Worm (Caenorhabditis elegans) whole organism, L4 larva: ENCODE measurements around the gene saeg-2.
A peak's percentile ranks its signal among the peaks of the same experiment; 100 is the strongest.

Experiments
- F10B5.3 ChIP-seq: sonication (generic microtip); optimal IDR thresholded peaks from 2 replicates; lab custom pipeline; 2016; ENCODE audit warnings: mild to moderate bottlenecking, missing genetic modification characterization, missing compliant biosample characterization
- Y48G9A.11 ChIP-seq: fragments of 200-800 bp; sonication (Bioruptor generic); IDR thresholded peaks from 2 replicates; pipeline ENCODE4 v1.3.6; 2022; ENCODE audit warnings: missing genetic modification reagents, missing genetic modification characterization, missing compliant biosample characterization
- aha-1 ChIP-seq: fragments of 150-350 bp; peaks from one replicate; lab custom pipeline; 2014; ENCODE audit warnings: missing biosample characterization, missing genetic modification characterization
- aly-2 ChIP-seq: sonication (generic microtip); optimal IDR thresholded peaks from 2 replicates; lab custom pipeline; 2018; ENCODE audit warnings: missing biosample characterization, missing genetic modification characterization
- ama-1 ChIP-seq: fragments of 150-350 bp; optimal IDR thresholded peaks from 2 replicates; lab custom pipeline; 2014; ENCODE audit warnings: inconsistent platforms, mixed read lengths
- arid-1 ChIP-seq: fragments of 200-800 bp; sonication (Bioruptor generic); conservative IDR thresholded peaks from 2 replicates; pipeline ENCODE4 v1.3.6; 2022; ENCODE audit warnings: missing genetic modification reagents, missing genetic modification characterization, missing compliant biosample characterization
- ceh-62 ChIP-seq: sonication (generic microtip); optimal IDR thresholded peaks from 2 replicates; lab custom pipeline; 2017; ENCODE audit warnings: missing biosample characterization, missing genetic modification characterization
- cey-2 ChIP-seq: sonication (generic microtip); optimal IDR thresholded peaks from 3 replicates; lab custom pipeline; 2017; ENCODE audit warnings: missing genetic modification characterization, mild to moderate bottlenecking, missing compliant biosample characterization, antibody characterized with exemption, borderline replicate concordance; ENCODE audit not compliant: insufficient read depth
- daf-16 ChIP-seq, 3 experiments: sonication (generic microtip); optimal IDR thresholded peaks; 2 replicates each; lab custom pipeline; 2016 to 2017; ENCODE audit warnings: missing genetic modification characterization in 3 of 3, missing genetic modification reagents in 3 of 3, mild to moderate bottlenecking in 2 of 3, missing compliant biosample characterization in 2 of 3, missing biosample characterization in 1 of 3, moderate library complexity in 1 of 3
- dmd-6 ChIP-seq: fragments of 200-800 bp; sonication (Bioruptor generic); IDR thresholded peaks from 2 replicates; pipeline ENCODE4 v1.3.6; 2022; ENCODE audit warnings: missing genetic modification reagents, missing genetic modification characterization, missing compliant biosample characterization
- dmd-9 ChIP-seq: fragments of 200-800 bp; sonication (Bioruptor generic); IDR thresholded peaks from 2 replicates; pipeline ENCODE4 v1.3.6; 2022; ENCODE audit warnings: missing genetic modification reagents, missing genetic modification characterization, missing compliant biosample characterization
- duxl-1 ChIP-seq: sonication (generic microtip); optimal IDR thresholded peaks from 2 replicates; lab custom pipeline; 2016; ENCODE audit warnings: mild to moderate bottlenecking, missing genetic modification characterization, moderate library complexity, missing compliant biosample characterization; ENCODE audit not compliant: poor library complexity
- dve-1 ChIP-seq: sonication (generic microtip); optimal IDR thresholded peaks from 2 replicates; lab custom pipeline; 2017; ENCODE audit warnings: antibody characterized with exemption, mild to moderate bottlenecking, missing genetic modification characterization, missing compliant biosample characterization; ENCODE audit not compliant: insufficient read depth
- hif-1 ChIP-seq, 2 experiments: sonication (generic microtip); optimal IDR thresholded peaks; 2 replicates each; lab custom pipeline; 2016 to 2017; ENCODE audit warnings: missing compliant biosample characterization in 2 of 2, missing genetic modification characterization in 2 of 2, missing genetic modification reagents in 2 of 2, missing genotype in 2 of 2, mild to moderate bottlenecking in 1 of 2
- hlh-11 ChIP-seq: fragments of 200-800 bp; sonication (Bioruptor generic); optimal IDR thresholded peaks from 2 replicates; lab custom pipeline; 2018; ENCODE audit warnings: mild to moderate bottlenecking, missing genetic modification characterization, missing compliant biosample characterization
- hlh-30 ChIP-seq: sonication (generic microtip); optimal IDR thresholded peaks from 2 replicates; lab custom pipeline; 2017; ENCODE audit warnings: antibody characterized with exemption, mild to moderate bottlenecking, missing genetic modification characterization, missing compliant biosample characterization; ENCODE audit not compliant: insufficient read depth
- lin-29 ChIP-seq: fragments of 200-800 bp; sonication (Bioruptor generic); IDR thresholded peaks from 2 replicates; pipeline ENCODE4 v1.3.6; 2022; ENCODE audit warnings: missing genetic modification reagents, missing genetic modification characterization, missing compliant biosample characterization
- lir-3 ChIP-seq: sonication (generic microtip); optimal IDR thresholded peaks from 2 replicates; lab custom pipeline; 2016; ENCODE audit warnings: mild to moderate bottlenecking, missing genetic modification characterization, missing compliant biosample characterization
- mdt-29 ChIP-seq: fragments of 200-800 bp; sonication (Bioruptor generic); IDR thresholded peaks from 2 replicates; pipeline ENCODE4 v1.3.6; 2022; ENCODE audit warnings: missing genetic modification reagents, missing genetic modification characterization, missing compliant biosample characterization
- mxl-3 ChIP-seq: fragments of 200-800 bp; sonication (Bioruptor generic); optimal IDR thresholded peaks from 2 replicates; lab custom pipeline; 2018; ENCODE audit warnings: mild to moderate bottlenecking, missing genetic modification characterization, missing compliant biosample characterization
- nhr-102 ChIP-seq: sonication (generic microtip); optimal IDR thresholded peaks from 2 replicates; lab custom pipeline; 2016; ENCODE audit warnings: mild to moderate bottlenecking, missing genetic modification characterization, moderate library complexity, missing compliant biosample characterization
- nhr-28 ChIP-seq: fragments of 150-350 bp; optimal IDR thresholded peaks from 2 replicates; lab custom pipeline; 2014; ENCODE audit warnings: missing biosample characterization, missing genetic modification characterization
- nhr-48 ChIP-seq: sonication (generic microtip); optimal IDR thresholded peaks from 2 replicates; lab custom pipeline; 2016; ENCODE audit warnings: mild to moderate bottlenecking, missing genetic modification characterization, missing compliant biosample characterization
- nhr-76 ChIP-seq: fragments of 150-350 bp; optimal IDR thresholded peaks from 2 replicates; lab custom pipeline; 2014; ENCODE audit warnings: missing biosample characterization, missing genetic modification characterization
- nhr-77 ChIP-seq: fragments of 150-350 bp; optimal IDR thresholded peaks from 2 replicates; lab custom pipeline; 2014; ENCODE audit warnings: missing biosample characterization, missing genetic modification characterization
- pqm-1 ChIP-seq: sonication (generic microtip); optimal IDR thresholded peaks from 2 replicates; lab custom pipeline; 2017; ENCODE audit warnings: missing biosample characterization, missing genetic modification characterization
- skn-1 ChIP-seq: fragments of 150-350 bp; optimal IDR thresholded peaks from 2 replicates; lab custom pipeline; 2014; ENCODE audit warnings: missing biosample characterization, missing genetic modification characterization
- snpc-1.2 ChIP-seq: fragments of 200-800 bp; sonication (Bioruptor generic); IDR thresholded peaks from 2 replicates; pipeline ENCODE4 v1.3.6; 2022; ENCODE audit warnings: missing genetic modification reagents, missing genetic modification characterization, missing compliant biosample characterization
- spr-1 ChIP-seq: sonication (generic microtip); optimal IDR thresholded peaks from 2 replicates; lab custom pipeline; 2016; ENCODE audit warnings: mild to moderate bottlenecking, missing genetic modification characterization, missing compliant biosample characterization
- tra-1 ChIP-seq: fragments of 200-800 bp; sonication (Bioruptor generic); IDR thresholded peaks from 2 replicates; pipeline ENCODE4 v1.3.6; 2022; ENCODE audit warnings: missing genetic modification reagents, missing genetic modification characterization, missing compliant biosample characterization
- unc-130 ChIP-seq: sonication (generic microtip); optimal IDR thresholded peaks from 2 replicates; lab custom pipeline; 2016; ENCODE audit warnings: missing genetic modification reagents, missing genetic modification characterization, missing compliant biosample characterization
- unc-62 ChIP-seq, 3 experiments: fragments of 150-350 bp in 1 of 3; sonication (generic microtip); optimal IDR thresholded peaks in 2 of 3; peaks in 1 of 3; 1 replicate in 1 of 3; 2 replicates in 2 of 3; lab custom pipeline; 2014 to 2017; ENCODE audit warnings: missing biosample characterization in 3 of 3, missing genetic modification characterization in 3 of 3, missing genetic modification reagents in 3 of 3, missing genotype in 1 of 3
- zip-2 ChIP-seq: fragments of 150-350 bp; optimal IDR thresholded peaks from 2 replicates; lab custom pipeline; 2014; ENCODE audit warnings: missing biosample characterization, missing genetic modification characterization
- ztf-7 ChIP-seq: fragments of 150-350 bp; optimal IDR thresholded peaks from 2 replicates; lab custom pipeline; 2014; ENCODE audit warnings: missing biosample characterization, missing genetic modification characterization

Gene saeg-2

ce11 chrIII:9250729-9251128 is 10.6 kb downstream of the saeg-2 start, which contains the start of gene T02C1.2:
T02C1.2 (plus strand) TSS chrIII:9251029.
- no peak for TF ChIP-seq lir-3
- TF ChIP-seq mdt-29 (GFP tag; lab: Robert Waterston, UW), result no peak
- no peak for TF ChIP-seq unc-130
- TF ChIP-seq nhr-76 (tag; lab: Kevin White, UChicago), result no peak
- no peak for TF ChIP-seq arid-1
- TF ChIP-seq ztf-7 (tag; lab: Kevin White, UChicago), result no peak
- no peak for TF ChIP-seq hif-1 (tag; optimal IDR thresholded peaks at IDR 0.05; lab: Kevin White, UChicago)
- TF ChIP-seq snpc-1.2 (GFP tag; lab: Robert Waterston, UW), result no peak
- no peak for TF ChIP-seq nhr-28 (tag; lab: Kevin White, UChicago)
- no peak for TF ChIP-seq nhr-48
- no peak for TF ChIP-seq Y48G9A.11 (GFP tag; lab: Robert Waterston, UW)
- TF ChIP-seq, all 104 proteins: peak for 0

- TF ChIP-seq pqm-1 (peak; percentile 61), nhr-102 (tag; lab: Kevin White, UChicago) (peak; percentile 20), spr-1 (tag; lab: Kevin White, UChicago) (no peak), arid-1 (no peak), nhr-77 (tag; lab: Kevin White, UChicago) (peak; percentile 29), hif-1 (tag; optimal IDR thresholded peaks at IDR 0.05; lab: Kevin White, UChicago) (peak in 1 of 2 experiments; percentile 26), dmd-9 (GFP tag; lab: Robert Waterston, UW) (no peak), aly-2 (tag; lab: Kevin White, UChicago) (no peak), duxl-1 (no peak), dve-1 (tag; lab: Kevin White, UChicago) (peak; percentile 11), unc-62 (GFP tag; optimal IDR thresholded peaks at IDR 0.05 in 1 of 2; lab: Kevin White, UChicago) (peak in 1 of 2 experiments; percentile 23), unc-62 (tag; optimal IDR thresholded peaks at IDR 0.05; lab: Kevin White, UChicago) (no peak), zip-2 (tag; lab: Kevin White, UChicago) (no peak), daf-16 (GFP tag; optimal IDR thresholded peaks at IDR 0.05; lab: Kevin White, UChicago) (no peak), daf-16 (tag; optimal IDR thresholded peaks at IDR 0.05; lab: Kevin White, UChicago) (peak; percentile 63), hlh-30 (tag; lab: Kevin White, UChicago) (peak; percentile 51), mxl-3 (GFP tag; lab: Kevin White, UChicago) (no peak), skn-1 (tag; lab: Kevin White, UChicago) (no peak), hlh-11 (tag; lab: Kevin White, UChicago) (peak; percentile 70), nhr-28 (tag; lab: Kevin White, UChicago) (peak; percentile 79), dmd-6 (GFP tag; lab: Robert Waterston, UW) (no peak; the same call in 1 of the 2 replicates), Y48G9A.11 (GFP tag; lab: Robert Waterston, UW) (no peak), lin-29 (GFP tag; lab: Robert Waterston, UW) (no peak), unc-130 (no peak), ceh-62 (no peak)
These were observed 14.8 kb downstream of the saeg-2 start for ce11 chrIII:9254988-9255387.

ce11 chrIII:9255801-9256200 is 15.6 kb downstream of the saeg-2 start:
- TF ChIP-seq dve-1 (tag; lab: Kevin White, UChicago) (peak; percentile 58), daf-16 (GFP tag; optimal IDR thresholded peaks at IDR 0.05; lab: Kevin White, UChicago) (no peak), daf-16 (tag; optimal IDR thresholded peaks at IDR 0.05; lab: Kevin White, UChicago) (peak; percentile 85), hlh-30 (tag; lab: Kevin White, UChicago) (peak; percentile 28), skn-1 (tag; lab: Kevin White, UChicago) (no peak), hlh-11 (tag; lab: Kevin White, UChicago) (peak; percentile 63), aha-1 (tag; lab: Kevin White, UChicago) (no peak), hif-1 (tag; optimal IDR thresholded peaks at IDR 0.05; lab: Kevin White, UChicago) (no peak), ceh-62 (no peak), dmd-6 (GFP tag; lab: Robert Waterston, UW) (peak; percentile 68), pqm-1 (peak; percentile 88), ama-1 (lab: Kevin White, UChicago) (no peak), nhr-28 (tag; lab: Kevin White, UChicago) (peak; percentile 62), F10B5.3 (tag; lab: Kevin White, UChicago) (no peak), nhr-77 (tag; lab: Kevin White, UChicago) (peak; percentile 3)

ce11 chrIII:9256961-9257360 is 16.8 kb downstream of the saeg-2 start, which contains the start of gene M01A8.1:
M01A8.1 (plus strand) TSS chrIII:9257261.
- TF ChIP-seq cey-2 (tag; lab: Kevin White, UChicago) (no peak), duxl-1 (no peak), tra-1 (no peak)
- TF ChIP-seq, all 104 proteins: peak for 0
